Fruit fly (Drosophila melanogaster) Kc167 (cell line): ENCODE data around the gene nst.

Source experiments
- Myc ChIP-seq: fragments of >200 bp; optimal IDR thresholded peaks from 2 replicates; lab custom pipeline; 2017; ENCODE audit warnings: missing external identifiers
- insv ChIP-seq: fragments of >200 bp; optimal IDR thresholded peaks from 3 replicates; lab custom pipeline; 2018; ENCODE audit warnings: missing external identifiers
- psq ChIP-seq: fragments of >200 bp; optimal IDR thresholded peaks from 2 replicates; lab custom pipeline; 2017; ENCODE audit warnings: missing external identifiers

- no peak for TF ChIP-seq Myc
- no peak for TF ChIP-seq insv
- no peak for TF ChIP-seq psq (lab: Kevin White, UChicago)
Observed at dm6 chr3L:12519315-12519714, 10.7 kb downstream of the nst start.
